Worm (Caenorhabditis elegans): ENCODE measurements around the gene K02D10.1.

K02D10.1 gene

DNA sequence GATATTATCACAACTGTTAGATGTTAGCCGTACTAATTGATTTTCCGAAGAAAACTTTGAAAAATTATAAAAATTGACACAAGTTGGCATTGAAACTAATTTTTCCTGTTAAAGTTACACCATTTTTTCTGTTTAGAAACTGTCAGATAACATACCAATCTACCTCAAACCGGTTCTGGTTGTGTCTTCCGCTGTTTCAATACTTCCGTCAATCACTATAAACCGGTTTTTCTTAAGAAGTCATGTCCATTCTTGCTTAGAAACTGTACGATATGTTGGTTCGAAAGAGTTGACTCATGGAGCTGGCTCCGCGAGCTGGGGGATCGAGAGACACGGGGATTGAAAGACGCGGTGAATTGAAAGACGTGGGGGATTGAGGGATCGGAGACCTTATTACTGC, 907 bp downstream of the K02D10.1 start:
- no peak for TF ChIP-seq K09A11.1 (tag; optimal IDR thresholded peaks at IDR 0.05; ENCODE audit: insufficient read depth)

DNA sequence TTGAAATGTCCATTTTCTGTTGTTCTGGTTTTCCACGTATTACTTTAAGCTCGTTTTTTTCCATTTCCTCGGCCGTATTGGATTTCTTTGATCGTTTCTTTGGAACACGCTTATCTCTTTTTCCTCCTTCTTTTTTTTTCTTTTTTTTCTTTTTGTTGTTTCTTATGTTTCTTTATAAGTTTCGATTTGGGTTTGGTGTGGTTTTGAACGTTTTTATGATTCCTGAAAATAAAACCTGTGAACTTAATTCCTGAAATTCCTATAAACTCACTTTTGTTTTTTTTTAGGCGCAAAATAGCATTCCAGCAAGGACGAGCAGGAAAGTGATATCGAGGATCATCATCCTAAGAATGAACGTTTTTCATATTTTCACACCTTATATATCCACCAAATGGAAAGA, 1.8 kb downstream of the K02D10.1 start, which contains the start of gene K02D10.2:
Gene K02D10.2 (minus strand): TSS at position 101 of the 400 bp plus-strand sequence.
- TF ChIP-seq gmeb-2 (tag; optimal IDR thresholded peaks at IDR 0.05): no peak
- no peak for TF ChIP-seq fkh-10 (GFP tag; optimal IDR thresholded peaks at IDR 0.05)
- no peak for TF ChIP-seq pax-1 (tag; optimal IDR thresholded peaks at IDR 0.05)
- no peak for TF ChIP-seq ceh-24 (tag; optimal IDR thresholded peaks at IDR 0.05)
- TF ChIP-seq ceh-34 (tag; optimal IDR thresholded peaks at IDR 0.05): no peak
- no peak for TF ChIP-seq dmd-4 (tag; optimal IDR thresholded peaks at IDR 0.05; ENCODE audit: borderline replicate concordance)
- TF ChIP-seq K02D7.2 (tag; optimal IDR thresholded peaks at IDR 0.05): no peak
- no peak for TF ChIP-seq lin-11 (tag; optimal IDR thresholded peaks at IDR 0.05)
- no peak for TF ChIP-seq pag-3 (tag; optimal IDR thresholded peaks at IDR 0.05; ENCODE audit: borderline replicate concordance)
- no peak for TF ChIP-seq syd-9 (tag; optimal IDR thresholded peaks at IDR 0.05)
- TF ChIP-seq C08G9.2 (tag; optimal IDR thresholded peaks at IDR 0.05): no peak
- no peak for TF ChIP-seq ttx-3 (tag; optimal IDR thresholded peaks at IDR 0.05)

DNA sequence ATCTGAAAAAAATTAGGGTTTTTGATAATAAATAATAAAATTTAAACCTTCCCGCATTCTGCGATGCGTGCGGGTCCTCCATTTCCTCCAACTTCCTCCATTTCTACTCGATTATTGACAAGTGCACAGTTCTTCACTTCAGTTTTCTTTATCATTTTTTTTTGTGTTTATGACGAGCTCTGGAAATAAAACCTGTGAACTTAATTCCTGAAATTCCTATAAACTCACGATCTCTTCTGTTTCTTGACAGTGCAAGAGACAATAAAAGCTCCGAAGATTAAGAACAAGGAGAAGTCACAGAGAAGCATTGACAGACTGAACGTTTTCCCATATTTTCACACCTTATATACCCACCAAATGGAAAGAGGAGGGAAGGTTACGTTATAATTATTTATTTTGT, 2.5 kb downstream of the K02D10.1 start, which contains the start of gene K02D10.3:
Gene K02D10.3 (minus strand): TSS at position 101 of the 400 bp plus-strand sequence.
- TF ChIP-seq dmd-4 (tag; optimal IDR thresholded peaks at IDR 0.05; ENCODE audit: borderline replicate concordance): no peak
- no peak for TF ChIP-seq ceh-34 (tag; optimal IDR thresholded peaks at IDR 0.05)

DNA sequence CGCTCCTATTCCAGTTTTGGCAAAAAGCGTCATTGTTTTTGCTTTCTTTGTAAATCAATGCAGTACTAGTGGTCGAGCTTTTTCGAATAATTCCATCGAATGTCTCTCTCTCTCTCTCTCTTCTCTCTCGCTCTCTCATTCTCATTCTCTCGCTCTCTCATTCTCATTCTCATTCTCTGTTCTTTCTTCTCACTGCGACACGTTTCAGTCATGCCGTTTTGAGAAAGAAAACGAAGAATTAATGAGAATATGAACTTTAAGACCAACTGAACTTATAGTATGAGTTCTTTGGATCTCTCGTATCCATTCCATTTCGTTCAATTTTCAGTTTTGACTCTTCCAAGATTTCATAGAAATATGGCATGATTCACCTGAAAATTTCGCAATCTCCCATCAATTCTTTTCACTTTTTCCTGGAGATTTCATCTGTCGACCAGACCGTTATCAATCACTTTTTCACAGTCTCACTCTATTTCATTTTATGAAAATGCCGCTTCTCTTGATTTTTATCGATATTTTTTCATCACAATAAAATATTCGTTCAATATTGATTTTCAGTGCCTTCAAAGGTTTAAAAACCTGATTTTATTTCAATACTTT, 3.2 kb downstream of the K02D10.1 start:
- no peak for TF ChIP-seq ama-1 (optimal IDR thresholded peaks at IDR 0.05)
- TF ChIP-seq ceh-34 (tag; optimal IDR thresholded peaks at IDR 0.05): no peak
- no peak for TF ChIP-seq ceh-22 (tag; optimal IDR thresholded peaks at IDR 0.05)
- no peak for TF ChIP-seq syd-9 (tag; optimal IDR thresholded peaks at IDR 0.05)
- no peak for TF ChIP-seq pax-1 (tag; optimal IDR thresholded peaks at IDR 0.05)
- no peak for TF ChIP-seq hlh-6 (tag; optimal IDR thresholded peaks at IDR 0.05)
- TF ChIP-seq sox-2 (GFP tag; IDR thresholded peaks at IDR 0.05): no peak
- TF ChIP-seq ceh-48 (tag; optimal IDR thresholded peaks at IDR 0.05): no peak
- TF ChIP-seq pha-2 (tag; optimal IDR thresholded peaks at IDR 0.05): no peak
- no peak for TF ChIP-seq unc-86 (tag; optimal IDR thresholded peaks at IDR 0.05)
- no peak for TF ChIP-seq pha-4 (tag; optimal IDR thresholded peaks at IDR 0.05)
- TF ChIP-seq F13H6.1 (tag; optimal IDR thresholded peaks at IDR 0.05): no peak
- TF ChIP-seq nhr-232 (tag; optimal IDR thresholded peaks at IDR 0.05): no peak

DNA sequence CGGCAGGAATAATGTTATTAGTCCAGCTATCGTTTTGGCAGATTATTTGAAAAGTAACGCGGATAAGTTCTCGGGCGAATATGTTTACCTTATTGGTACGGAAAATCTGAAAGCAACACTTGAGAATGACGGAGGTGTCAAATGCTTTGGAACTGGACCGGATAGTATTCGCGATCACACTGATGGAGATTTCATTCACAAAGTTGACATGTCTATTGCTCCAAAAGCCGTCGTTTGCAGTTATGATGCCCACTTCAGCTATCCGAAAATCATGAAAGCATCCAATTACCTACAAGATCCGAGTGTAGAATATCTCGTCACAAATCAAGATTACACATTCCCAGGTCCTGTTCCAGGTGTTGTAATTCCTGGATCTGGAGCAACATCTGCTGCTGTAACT, 4.0 kb downstream of the K02D10.1 start:
- TF ChIP-seq sdc-2 (tag; optimal IDR thresholded peaks at IDR 0.05) (no peak), C38D4.7 (GFP tag; optimal IDR thresholded peaks at IDR 0.05) (no peak), mec-3 (tag; optimal IDR thresholded peaks at IDR 0.05; ENCODE audit: borderline replicate concordance) (no peak), fkh-6 (tag; optimal IDR thresholded peaks at IDR 0.05) (no peak), ref-2 (tag; optimal IDR thresholded peaks at IDR 0.05) (no peak), hlh-13 (GFP tag; optimal IDR thresholded peaks at IDR 0.05) (no peak), sox-4 (tag; optimal IDR thresholded peaks at IDR 0.05) (no peak), ceh-48 (tag; optimal IDR thresholded peaks at IDR 0.05) (no peak)

DNA sequence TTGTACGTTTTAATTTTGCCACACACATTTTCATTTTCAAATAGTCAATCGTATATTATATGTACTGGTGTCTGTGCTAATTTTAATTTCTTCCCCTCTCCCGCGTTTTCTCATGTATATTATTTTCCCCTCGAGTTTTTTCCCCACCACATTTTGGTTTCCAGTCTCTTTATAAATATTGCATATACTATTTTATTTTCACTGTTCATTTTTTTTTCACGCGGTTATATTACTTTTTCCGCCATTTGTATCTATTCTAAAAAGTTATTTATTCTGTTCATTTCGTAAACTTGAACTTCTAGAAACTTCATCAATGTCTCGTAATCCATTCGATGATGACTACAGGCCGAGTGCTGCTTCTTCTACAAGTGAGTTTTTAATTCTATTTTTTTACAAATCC, 6.6 kb downstream of the K02D10.1 start, which contains the start of gene snap-29:
Gene snap-29 (plus strand): TSS at position 301 of the 400 bp plus-strand sequence.
- TF ChIP-seq nhr-11 (tag; optimal IDR thresholded peaks at IDR 0.05) (peak; percentile 41), K09A11.1 (tag; optimal IDR thresholded peaks at IDR 0.05; ENCODE audit: insufficient read depth) (no peak), pros-1 (tag; optimal IDR thresholded peaks at IDR 0.05) (no peak), C38D4.7 (GFP tag; optimal IDR thresholded peaks at IDR 0.05) (no peak), ceh-6 (GFP tag; optimal IDR thresholded peaks at IDR 0.05) (no peak), pag-3 (tag; optimal IDR thresholded peaks at IDR 0.05; ENCODE audit: borderline replicate concordance) (no peak)
